Fruit fly (Drosophila melanogaster): ENCODE results near the gene PGRP-LC.

PGRP-LC gene

dm6 chr3L:9397156-9397555, 58.5 kb downstream of the PGRP-LC start (continued):
- TF ChIP-seq E2f2 (GFP tag; IDR thresholded peaks at IDR 0.05), result 0 out of 2 replicates have a peak, but pooled peaks have one; percentile 5
- TF ChIP-seq btn (GFP tag; optimal IDR thresholded peaks at IDR 0.05), result no peak
- TF ChIP-seq Ssrp (tag; optimal IDR thresholded peaks at IDR 0.05), result no peak
- TF ChIP-seq Nf-YB (GFP tag; optimal IDR thresholded peaks at IDR 0.05), result no peak
- TF ChIP-seq Hey (tag; optimal IDR thresholded peaks at IDR 0.05), result peak; percentile 58
- no peak for TF ChIP-seq lola (GFP tag; optimal IDR thresholded peaks at IDR 0.05)
- no peak for TF ChIP-seq hkb (optimal IDR thresholded peaks at IDR 0.05)
- TF ChIP-seq hkb (GFP tag; IDR thresholded peaks at IDR 0.05), result peak; percentile 67; the same call in 1 of the 2 replicates
- peak; percentile 47 for TF ChIP-seq odd (GFP tag; optimal IDR thresholded peaks at IDR 0.05)
- no peak for TF ChIP-seq CG16863 (GFP tag; optimal IDR thresholded peaks at IDR 0.05)
- peak in 1 of 2 experiments; percentile 67 for TF ChIP-seq dpn (GFP tag; optimal IDR thresholded peaks at IDR 0.05)
- TF ChIP-seq Camta (GFP tag; optimal IDR thresholded peaks at IDR 0.05), result peak; percentile 68
- no peak for TF ChIP-seq slou (GFP tag; optimal IDR thresholded peaks at IDR 0.05)
- TF ChIP-seq HLH54F (GFP tag; optimal IDR thresholded peaks at IDR 0.05), result peak; percentile 10
- peak; percentile 89 for TF ChIP-seq CG15514 (GFP tag; optimal IDR thresholded peaks at IDR 0.05)
- peak; percentile 68 for TF ChIP-seq kah (GFP tag; optimal IDR thresholded peaks at IDR 0.05)
- no peak for TF ChIP-seq dati (GFP tag; IDR thresholded peaks at IDR 0.05)
- TF ChIP-seq ind (GFP tag; optimal IDR thresholded peaks at IDR 0.05), result no peak
- TF ChIP-seq insv (GFP tag; optimal IDR thresholded peaks at IDR 0.05), result no peak
- TF ChIP-seq ap (GFP tag; IDR thresholded peaks at IDR 0.05), result no peak
- TF ChIP-seq CG14014 (GFP tag; IDR thresholded peaks at IDR 0.05), result no peak; the same call in 1 of the 2 replicates
- TF ChIP-seq Dll (GFP tag; IDR thresholded peaks at IDR 0.05; ENCODE audit: partially characterized antibody), result no peak
- TF ChIP-seq Scr (GFP tag; IDR thresholded peaks at IDR 0.05; ENCODE audit: partially characterized antibody), result no peak
- no peak for TF ChIP-seq fu2 (GFP tag; optimal IDR thresholded peaks at IDR 0.05)
- no peak for TF ChIP-seq sisA (GFP tag; IDR thresholded peaks at IDR 0.05)
- TF ChIP-seq CG7839 (tag; optimal IDR thresholded peaks at IDR 0.05), result peak; percentile 3
- TF ChIP-seq CG33557 (GFP tag; optimal IDR thresholded peaks at IDR 0.05), result peak; percentile 42
- peak; percentile 69 for TF ChIP-seq CG1647 (GFP tag; optimal IDR thresholded peaks at IDR 0.05)
- peak; percentile 50 for TF ChIP-seq fd3F (GFP tag; optimal IDR thresholded peaks at IDR 0.05)
- no peak for TF ChIP-seq CG11085 (GFP tag; IDR thresholded peaks at IDR 0.05)
- peak; percentile 41 for TF ChIP-seq repo (GFP tag; optimal IDR thresholded peaks at IDR 0.05)
- peak in 1 of 2 experiments; percentile 13 for TF ChIP-seq eve (GFP tag; optimal IDR thresholded peaks at IDR 0.05)
- peak; percentile 80 for TF ChIP-seq org-1 (GFP tag; optimal IDR thresholded peaks at IDR 0.05)
- TF ChIP-seq Atf3 (GFP tag; optimal IDR thresholded peaks at IDR 0.05), result no peak
- peak; percentile 1 for TF ChIP-seq CG9797 (GFP tag; optimal IDR thresholded peaks at IDR 0.05)
- TF ChIP-seq trh (GFP tag; optimal IDR thresholded peaks at IDR 0.05), result no peak
- TF ChIP-seq CG6854 (GFP tag; optimal IDR thresholded peaks at IDR 0.05), result peak; percentile 82
- TF ChIP-seq aop (GFP tag; IDR thresholded peaks at IDR 0.05), result no peak
- peak; percentile 42 for TF ChIP-seq twi (tag; optimal IDR thresholded peaks at IDR 0.05)
- peak; percentile 51; the same call in 1 of the 2 replicates for TF ChIP-seq ranshi (GFP tag; IDR thresholded peaks at IDR 0.05)
- 0 out of 2 replicates have a peak, but pooled peaks have one; percentile 48 for TF ChIP-seq CG16779 (GFP tag; IDR thresholded peaks at IDR 0.05)
- TF ChIP-seq klu (GFP tag; IDR thresholded peaks at IDR 0.05), result no peak
- TF ChIP-seq B-H2 (GFP tag; optimal IDR thresholded peaks at IDR 0.05), result peak; percentile 65
- TF ChIP-seq pzg (GFP tag; optimal IDR thresholded peaks at IDR 0.05), result peak; percentile 18
- TF ChIP-seq Dbx (GFP tag; IDR thresholded peaks at IDR 0.05), result peak; percentile 83; the same call in 2 of the 3 replicates
- no peak for TF ChIP-seq fru (optimal IDR thresholded peaks at IDR 0.05)
- TF ChIP-seq Hr39 (optimal IDR thresholded peaks at IDR 0.05), result no peak
- no peak for TF ChIP-seq hb (GFP tag; IDR thresholded peaks at IDR 0.05; ENCODE audit: partially characterized antibody)
- no peak for TF ChIP-seq hbn (GFP tag; IDR thresholded peaks at IDR 0.05; ENCODE audit: partially characterized antibody)
- peak; percentile 44 for TF ChIP-seq bab2 (GFP tag; optimal IDR thresholded peaks at IDR 0.05)
- no peak for TF ChIP-seq row (GFP tag; IDR thresholded peaks at IDR 0.05)
- TF ChIP-seq CHES-1-like (GFP tag; optimal IDR thresholded peaks at IDR 0.05), result peak; percentile 9
